Fruit fly (Drosophila melanogaster) ovary, adult (tissue): ENCODE data around the gene MED31.

Experiments used
- CG17801 ChIP-seq: fragments of 200-800 bp; optimal IDR thresholded peaks from 2 replicates; lab custom pipeline; 2019; ENCODE audit warnings: missing biosample characterization, mild to moderate bottlenecking, missing genetic modification characterization, moderate library complexity; ENCODE audit not compliant: partially characterized antibody

The MED31 gene

dm6 chr3R:4658991-4659933 is 17.5 kb downstream of the MED31 start, which contains the start of gene smash:
Gene smash, plus strand, starts transcription at chr3R:4659579.
- peak; percentile 41 for TF ChIP-seq CG17801 (GFP tag; lab: Kevin White, UChicago)

- no peak for TF ChIP-seq CG17801 (GFP tag; lab: Kevin White, UChicago)
These were observed 18.2 kb downstream of the MED31 start for dm6 chr3R:4659934-4660353.

dm6 chr3R:4661640-4662039 is 19.9 kb downstream of the MED31 start:
- TF ChIP-seq CG17801 (GFP tag; lab: Kevin White, UChicago): no peak

dm6 chr3R:4663068-4663467 is 21.3 kb downstream of the MED31 start:
- no peak for TF ChIP-seq CG17801 (GFP tag; lab: Kevin White, UChicago)

- no peak for TF ChIP-seq CG17801 (GFP tag; lab: Kevin White, UChicago)
These were observed 22.4 kb downstream of the MED31 start for dm6 chr3R:4664199-4664598.

- peak; percentile 66 for TF ChIP-seq CG17801 (GFP tag; lab: Kevin White, UChicago)
These were observed 23.2 kb downstream of the MED31 start for dm6 chr3R:4664947-4665346.

- TF ChIP-seq CG17801 (GFP tag; lab: Kevin White, UChicago): no peak
These were observed 24.4 kb downstream of the MED31 start for dm6 chr3R:4666014-4666652.

dm6 chr3R:4667399-4668201 is 25.8 kb downstream of the MED31 start:
- no peak for TF ChIP-seq CG17801 (GFP tag; lab: Kevin White, UChicago)

dm6 chr3R:4676981-4677665 is 35.4 kb downstream of the MED31 start:
- no peak for TF ChIP-seq CG17801 (GFP tag; lab: Kevin White, UChicago)

- TF ChIP-seq CG17801 (GFP tag; lab: Kevin White, UChicago): no peak
These were observed 36.6 kb downstream of the MED31 start for dm6 chr3R:4678362-4678761.

- TF ChIP-seq CG17801 (GFP tag; lab: Kevin White, UChicago): no peak
These were observed 45.4 kb downstream of the MED31 start for dm6 chr3R:4687207-4687606.

- no peak for TF ChIP-seq CG17801 (GFP tag; lab: Kevin White, UChicago)
These were observed 48.7 kb downstream of the MED31 start, which contains the start of gene CG33927 for dm6 chr3R:4690508-4690907. Gene CG33927, minus strand, starts transcription at chr3R:4690608.
